Worm (Caenorhabditis elegans): ENCODE measurements around the gene F48F7.5.

DNA sequence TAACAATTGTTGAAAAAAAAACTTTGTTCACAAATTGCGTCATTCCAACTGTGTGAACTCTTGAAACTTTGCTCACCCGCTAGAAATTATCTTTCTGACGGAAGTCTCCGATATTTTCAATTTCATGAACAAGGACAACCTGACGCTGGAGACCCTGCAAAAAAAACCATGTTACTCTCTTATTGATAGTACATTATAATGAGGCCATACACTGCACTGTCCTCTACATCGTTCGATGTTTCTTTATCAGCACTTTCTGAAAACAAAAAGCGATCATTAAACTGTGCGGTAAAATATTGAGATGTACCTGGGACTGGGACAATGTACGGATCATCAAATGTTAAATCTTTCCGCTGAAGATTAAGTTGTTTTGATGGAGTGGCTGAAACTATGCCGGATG is 28.1 kb downstream of the F48F7.5 start:
- TF ChIP-seq elt-3 (tag; optimal IDR thresholded peaks at IDR 0.05), result no peak
- TF ChIP-seq hlh-1 (tag; optimal IDR thresholded peaks at IDR 0.05), result no peak
- TF ChIP-seq nhr-12 (tag; optimal IDR thresholded peaks at IDR 0.05), result no peak
